Fruit fly (Drosophila melanogaster) whole organism, embryonic: Measurements from ENCODE around the gene CG7943.

Source experiments
- CrebB ChIP-seq: fragments of 200-800 bp; sonication (Bioruptor generic); optimal IDR thresholded peaks from 3 replicates; lab custom pipeline; 2018; ENCODE audit warnings: missing biosample characterization, mild to moderate bottlenecking, missing genetic modification characterization
- Tbp ChIP-seq: fragments of >200 bp; optimal IDR thresholded peaks from 2 replicates; lab custom pipeline; 2018; ENCODE audit warnings: missing biosample characterization, missing genetic modification characterization

DNA sequence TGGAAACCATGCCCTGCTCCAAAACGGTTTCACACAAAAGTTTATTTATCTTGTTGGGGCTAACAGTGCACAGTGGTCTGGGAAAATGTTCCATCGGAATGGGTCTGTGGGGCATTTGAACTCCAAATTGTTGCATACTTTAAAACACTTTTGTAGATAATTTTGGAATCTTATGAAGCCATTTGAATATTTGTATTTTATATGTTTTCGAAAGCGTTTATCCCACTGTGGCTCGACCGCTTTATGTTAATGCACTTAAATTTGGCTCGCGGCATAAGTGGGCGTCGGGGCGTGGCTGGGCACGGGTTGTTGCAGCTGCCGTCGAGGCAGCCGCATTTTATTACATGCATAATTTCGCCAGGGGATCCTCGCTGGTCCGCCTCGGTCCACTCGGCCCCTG is 25.6 kb downstream of the CG7943 start:
- TF ChIP-seq CrebB (tag; lab: Kevin White, UChicago) (no peak), Tbp (GFP tag; lab: Kevin White, UChicago) (no peak)
